Fruit fly (Drosophila melanogaster): Measurements from ENCODE around the gene Caper.

Caper gene

dm6 chr2L:7033100-7033675 lies 667 bp downstream of the Caper start:
- peak; percentile 34 for TF ChIP-seq bab1 (GFP tag; optimal IDR thresholded peaks at IDR 0.05)
- peak; percentile 84 for TF ChIP-seq kay (GFP tag; ENCODE audit: borderline replicate concordance)
- TF ChIP-seq CG12768 (GFP tag; optimal IDR thresholded peaks at IDR 0.05) = peak; percentile 41
- peak; percentile 53 for TF ChIP-seq CG33017 (tag; optimal IDR thresholded peaks at IDR 0.05)
- peak; percentile 62 for TF ChIP-seq CG1620 (GFP tag; optimal IDR thresholded peaks at IDR 0.05)
- TF ChIP-seq Hr96 (GFP tag; optimal IDR thresholded peaks at IDR 0.05) = peak; percentile 45
- TF ChIP-seq CG14711 (tag; optimal IDR thresholded peaks at IDR 0.05) = no peak
- no peak for TF ChIP-seq Crg-1 (GFP tag; optimal IDR thresholded peaks at IDR 0.05)
- no peak for TF ChIP-seq toe (GFP tag; optimal IDR thresholded peaks at IDR 0.05)
- peak; percentile 64 for TF ChIP-seq CG11617 (GFP tag; optimal IDR thresholded peaks at IDR 0.05)
- TF ChIP-seq cic (GFP tag; optimal IDR thresholded peaks at IDR 0.05) = peak; percentile 79
- peak; percentile 3 for TF ChIP-seq ovo (GFP tag; optimal IDR thresholded peaks at IDR 0.05)
- no peak for TF ChIP-seq cnc (optimal IDR thresholded peaks at IDR 0.05)
- peak; percentile 54 for TF ChIP-seq CG7045 (GFP tag; optimal IDR thresholded peaks at IDR 0.05)
- peak; percentile 40 for TF ChIP-seq tj (GFP tag; optimal IDR thresholded peaks at IDR 0.05)
- no peak for TF ChIP-seq CG5204 (GFP tag; optimal IDR thresholded peaks at IDR 0.05)
- TF ChIP-seq Clk (GFP tag; optimal IDR thresholded peaks at IDR 0.05) = peak; percentile 33
- TF ChIP-seq CG7101 (tag; optimal IDR thresholded peaks at IDR 0.05) = peak; percentile 39
- TF ChIP-seq Mnt (GFP tag; optimal IDR thresholded peaks at IDR 0.05) = peak; percentile 73
- peak; percentile 14 for TF ChIP-seq pad (GFP tag; optimal IDR thresholded peaks at IDR 0.05)

- TF ChIP-seq Crg-1 (GFP tag; optimal IDR thresholded peaks at IDR 0.05) (no peak), cic (GFP tag; optimal IDR thresholded peaks at IDR 0.05) (peak; percentile 48), CG33017 (tag; optimal IDR thresholded peaks at IDR 0.05) (no peak), ovo (GFP tag; optimal IDR thresholded peaks at IDR 0.05) (no peak), toe (GFP tag; optimal IDR thresholded peaks at IDR 0.05) (no peak), pad (GFP tag; optimal IDR thresholded peaks at IDR 0.05) (peak; percentile 10), cnc (optimal IDR thresholded peaks at IDR 0.05) (no peak), CG1620 (GFP tag; optimal IDR thresholded peaks at IDR 0.05) (no peak), CG12768 (GFP tag; optimal IDR thresholded peaks at IDR 0.05) (peak; percentile 8), CG5204 (GFP tag; optimal IDR thresholded peaks at IDR 0.05) (no peak), CG7101 (tag; optimal IDR thresholded peaks at IDR 0.05) (peak; percentile 16), Clk (GFP tag; optimal IDR thresholded peaks at IDR 0.05) (no peak), kay (GFP tag; ENCODE audit: borderline replicate concordance) (peak; percentile 85), Hr96 (GFP tag; optimal IDR thresholded peaks at IDR 0.05) (no peak), bab1 (GFP tag; optimal IDR thresholded peaks at IDR 0.05) (no peak), tj (GFP tag; optimal IDR thresholded peaks at IDR 0.05) (peak; percentile 45), CG14711 (tag; optimal IDR thresholded peaks at IDR 0.05) (no peak), CG11617 (GFP tag; optimal IDR thresholded peaks at IDR 0.05) (peak; percentile 29), Mnt (GFP tag; optimal IDR thresholded peaks at IDR 0.05) (peak; percentile 94), CG7045 (GFP tag; optimal IDR thresholded peaks at IDR 0.05) (no peak)
Measured at dm6 chr2L:7037773-7038327, 5.3 kb downstream of the Caper start, which contains the start of gene milt. TSS of gene milt (plus strand) at chr2L:7037823.

dm6 chr2L:7038404-7039341 lies 6.2 kb downstream of the Caper start:
- no peak for TF ChIP-seq CG1620 (GFP tag; optimal IDR thresholded peaks at IDR 0.05)
- TF ChIP-seq ovo (GFP tag; optimal IDR thresholded peaks at IDR 0.05) = peak; percentile 50
- peak; percentile 1 for TF ChIP-seq cic (GFP tag; optimal IDR thresholded peaks at IDR 0.05)
- TF ChIP-seq CG5204 (GFP tag; optimal IDR thresholded peaks at IDR 0.05) = no peak
- TF ChIP-seq CG7101 (tag; optimal IDR thresholded peaks at IDR 0.05) = no peak
- TF ChIP-seq Clk (GFP tag; optimal IDR thresholded peaks at IDR 0.05) = no peak

- TF ChIP-seq CG5204 (GFP tag; optimal IDR thresholded peaks at IDR 0.05) = no peak
- TF ChIP-seq CG11617 (GFP tag; optimal IDR thresholded peaks at IDR 0.05) = peak; percentile 66
- TF ChIP-seq tj (GFP tag; optimal IDR thresholded peaks at IDR 0.05) = peak; percentile 41
- peak; percentile 57 for TF ChIP-seq CG7101 (tag; optimal IDR thresholded peaks at IDR 0.05)
- TF ChIP-seq CG12768 (GFP tag; optimal IDR thresholded peaks at IDR 0.05) = peak; percentile 52
- TF ChIP-seq bab1 (GFP tag; optimal IDR thresholded peaks at IDR 0.05) = peak; percentile 43
- no peak for TF ChIP-seq Clk (GFP tag; optimal IDR thresholded peaks at IDR 0.05)
- TF ChIP-seq kay (GFP tag; ENCODE audit: borderline replicate concordance) = peak; percentile 62
- peak; percentile 47 for TF ChIP-seq Crg-1 (GFP tag; optimal IDR thresholded peaks at IDR 0.05)
- peak; percentile 54 for TF ChIP-seq CG33017 (tag; optimal IDR thresholded peaks at IDR 0.05)
- TF ChIP-seq ovo (GFP tag; optimal IDR thresholded peaks at IDR 0.05) = no peak
- peak; percentile 26 for TF ChIP-seq CG14711 (tag; optimal IDR thresholded peaks at IDR 0.05)
- no peak for TF ChIP-seq toe (GFP tag; optimal IDR thresholded peaks at IDR 0.05)
- no peak for TF ChIP-seq CG7045 (GFP tag; optimal IDR thresholded peaks at IDR 0.05)
- peak; percentile 28 for TF ChIP-seq Mnt (GFP tag; optimal IDR thresholded peaks at IDR 0.05)
Measured at dm6 chr2L:7039342-7039684, 6.8 kb downstream of the Caper start.

- peak; percentile 11 for TF ChIP-seq Hr96 (GFP tag; optimal IDR thresholded peaks at IDR 0.05)
- peak; percentile 78 for TF ChIP-seq CG7101 (tag; optimal IDR thresholded peaks at IDR 0.05)
- peak; percentile 84 for TF ChIP-seq cic (GFP tag; optimal IDR thresholded peaks at IDR 0.05)
- peak; percentile 63 for TF ChIP-seq Clk (GFP tag; optimal IDR thresholded peaks at IDR 0.05)
- TF ChIP-seq CG11617 (GFP tag; optimal IDR thresholded peaks at IDR 0.05) = peak; percentile 57
- TF ChIP-seq ovo (GFP tag; optimal IDR thresholded peaks at IDR 0.05) = peak; percentile 59
- TF ChIP-seq tj (GFP tag; optimal IDR thresholded peaks at IDR 0.05) = peak; percentile 65
- peak; percentile 33 for TF ChIP-seq CG14711 (tag; optimal IDR thresholded peaks at IDR 0.05)
- peak; percentile 40 for TF ChIP-seq CG7045 (GFP tag; optimal IDR thresholded peaks at IDR 0.05)
- peak; percentile 67 for TF ChIP-seq pad (GFP tag; optimal IDR thresholded peaks at IDR 0.05)
- peak; percentile 92 for TF ChIP-seq Crg-1 (GFP tag; optimal IDR thresholded peaks at IDR 0.05)
- TF ChIP-seq toe (GFP tag; optimal IDR thresholded peaks at IDR 0.05) = no peak
- peak; percentile 96 for TF ChIP-seq Mnt (GFP tag; optimal IDR thresholded peaks at IDR 0.05)
- no peak for TF ChIP-seq CG5204 (GFP tag; optimal IDR thresholded peaks at IDR 0.05)
- TF ChIP-seq CG33017 (tag; optimal IDR thresholded peaks at IDR 0.05) = peak; percentile 20
- TF ChIP-seq bab1 (GFP tag; optimal IDR thresholded peaks at IDR 0.05) = peak; percentile 81
- TF ChIP-seq CG12768 (GFP tag; optimal IDR thresholded peaks at IDR 0.05) = peak; percentile 4
- no peak for TF ChIP-seq kay (GFP tag; ENCODE audit: borderline replicate concordance)
- peak; percentile 74 for TF ChIP-seq CG1620 (GFP tag; optimal IDR thresholded peaks at IDR 0.05)
- TF ChIP-seq cnc (optimal IDR thresholded peaks at IDR 0.05) = no peak
Measured at dm6 chr2L:7042150-7042811, 9.8 kb downstream of the Caper start.
